Worm (Caenorhabditis elegans) whole organism, mixed stage, embryonic: ENCODE results near the gene try-9.

Experiments
- ces-1 ChIP-seq: fragments of 150-350 bp; optimal IDR thresholded peaks from 2 replicates; lab custom pipeline; 2014; ENCODE audit warnings: missing biosample characterization, missing genetic modification reagents, missing genetic modification characterization
- pha-4 ChIP-seq: fragments of 150-350 bp; optimal IDR thresholded peaks from 2 replicates; lab custom pipeline; 2018; ENCODE audit warnings: missing biosample characterization, missing genetic modification reagents, missing genetic modification characterization
- unc-39 ChIP-seq: fragments of 150-350 bp; optimal IDR thresholded peaks from 2 replicates; lab custom pipeline; 2014; ENCODE audit warnings: missing biosample characterization, missing genetic modification characterization

ce11 chrII:4392526-4393057 is 24.6 kb downstream of the try-9 start, which contains the start of gene mlt-7:
- TF ChIP-seq unc-39 (tag; lab: Kevin White, UChicago) (no peak), pha-4 (tag; lab: Kevin White, UChicago) (no peak), ces-1 (GFP tag; lab: Kevin White, UChicago) (no peak)
